Fruit fly (Drosophila melanogaster) ovary, adult (tissue): ENCODE results near the gene nenya.
"Not testable (repeated sequence)": the region's sequence is repeated elsewhere in the genome, so short reads cannot be mapped to it uniquely, and the experiment has no call there.

Source experiments
- CG17801 ChIP-seq: fragments of 200-800 bp; optimal IDR thresholded peaks from 2 replicates; lab custom pipeline; 2019; ENCODE audit warnings: missing biosample characterization, mild to moderate bottlenecking, missing genetic modification characterization, moderate library complexity; ENCODE audit not compliant: partially characterized antibody

nenya gene

DNA sequence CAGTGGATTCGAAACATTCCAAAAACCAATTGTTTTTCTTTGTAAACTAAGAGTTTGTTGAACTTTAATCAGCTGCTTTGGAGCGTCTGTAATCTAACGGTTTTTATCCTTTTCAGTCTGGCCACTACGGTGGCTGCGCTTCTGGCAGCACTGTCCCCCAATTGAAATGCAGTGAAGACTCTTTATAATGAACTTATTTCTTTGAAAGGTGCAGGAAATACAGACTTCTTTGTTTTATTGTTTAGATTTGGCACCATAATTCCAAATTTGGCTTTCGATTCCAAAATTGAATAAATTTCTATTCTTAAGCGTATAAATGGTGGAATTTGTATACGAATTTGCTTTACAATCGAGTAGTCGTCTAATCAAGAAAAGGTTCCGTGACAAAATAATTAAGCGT is at the start of gene nenya:
Gene nenya (minus strand): TSS at position 35 of the 400 bp plus-strand sequence.
- TF ChIP-seq CG17801 = no peak

DNA sequence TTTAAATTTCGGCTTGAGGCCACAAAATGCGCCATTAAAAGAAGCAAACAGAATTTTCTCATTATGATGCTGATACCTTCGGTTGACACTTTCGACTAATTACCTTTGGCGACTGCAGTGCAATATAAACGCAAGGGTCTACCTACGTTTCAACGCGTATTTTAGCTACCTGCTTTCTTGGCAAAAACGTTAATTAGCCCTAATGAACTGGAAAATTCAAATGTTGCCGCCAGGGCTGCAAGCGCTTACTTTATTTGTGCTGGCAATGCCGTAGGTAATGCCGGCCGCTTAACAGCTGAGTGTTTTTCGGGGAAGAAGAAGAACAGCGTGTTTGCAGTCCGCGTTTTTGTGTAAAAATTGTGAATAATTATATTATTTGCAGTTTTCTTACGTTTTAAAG is 35.1 kb upstream of the nenya start, which contains the start of the genes CG31131 and CG4849:
Gene CG31131 (minus strand): TSS at position 101 of the 400 bp plus-strand sequence.
Gene CG4849 (plus strand): TSS at position 297 of the 400 bp plus-strand sequence.
- TF ChIP-seq CG17801 = not testable (repeated sequence)

dm6 chr3R:27960473-27960872 is 32.5 kb upstream of the nenya start, which contains the start of gene CG31253:
TSS of gene CG31253 (minus strand) at chr3R:27960573.
- not testable (repeated sequence) for TF ChIP-seq CG17801

DNA sequence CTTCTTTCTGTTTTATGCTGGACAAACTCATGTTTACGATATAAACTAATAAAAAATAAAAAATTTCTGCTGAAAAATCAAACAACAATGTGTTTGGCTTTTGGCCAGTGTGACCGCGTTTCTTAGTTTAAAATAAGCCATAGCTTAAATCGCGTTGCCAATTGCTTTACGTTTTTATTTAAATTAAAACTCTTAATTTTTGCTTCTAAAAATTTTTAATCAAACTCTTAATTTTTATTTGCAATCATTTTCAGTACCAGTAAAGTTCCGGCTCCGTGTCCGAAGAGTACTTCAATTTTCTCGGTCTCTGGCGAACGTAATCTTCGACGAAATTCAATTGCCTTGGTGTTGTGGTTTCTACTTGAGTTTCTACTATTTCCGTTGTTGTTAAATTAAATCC is 31.2 kb upstream of the nenya start, which contains the start of the genes CG42487 and CG4884:
Gene CG42487 (minus strand): TSS at position 101 of the 400 bp plus-strand sequence.
Gene CG4884 (minus strand): TSS at position 101 of the 400 bp plus-strand sequence.
- TF ChIP-seq CG17801 = not testable (repeated sequence)

dm6 chr3R:27957967-27958366 is 30.0 kb upstream of the nenya start:
- no peak for TF ChIP-seq CG17801

DNA sequence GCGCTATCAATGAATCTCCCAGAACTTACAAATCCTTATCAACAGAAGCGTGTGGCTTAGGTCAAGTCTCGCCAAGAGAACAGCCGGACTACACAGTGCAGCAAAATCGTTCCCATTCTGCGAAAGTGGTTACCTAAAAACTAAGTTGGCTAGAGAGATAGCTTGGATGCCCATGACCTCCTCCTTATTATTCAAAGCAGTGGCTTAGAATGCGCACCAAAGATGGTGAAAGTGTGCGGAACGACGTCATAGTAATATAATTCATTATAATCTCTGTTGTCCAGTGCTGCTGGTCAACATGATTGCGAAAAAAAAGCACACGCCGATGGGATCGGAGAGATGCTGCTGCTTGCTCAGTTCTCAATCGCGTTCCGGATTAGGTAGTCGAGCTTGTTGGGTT is 26.6 kb upstream of the nenya start, which contains the start of gene Nep7:
Gene Nep7 (plus strand): TSS at position 385 of the 400 bp plus-strand sequence.
- no peak for TF ChIP-seq CG17801

- TF ChIP-seq CG17801 = no peak
These were observed 25.9 kb upstream of the nenya start, which contains the start of gene CG4951 for dm6 chr3R:27953890-27954289. TSS of gene CG4951 (minus strand) at chr3R:27954112.

DNA sequence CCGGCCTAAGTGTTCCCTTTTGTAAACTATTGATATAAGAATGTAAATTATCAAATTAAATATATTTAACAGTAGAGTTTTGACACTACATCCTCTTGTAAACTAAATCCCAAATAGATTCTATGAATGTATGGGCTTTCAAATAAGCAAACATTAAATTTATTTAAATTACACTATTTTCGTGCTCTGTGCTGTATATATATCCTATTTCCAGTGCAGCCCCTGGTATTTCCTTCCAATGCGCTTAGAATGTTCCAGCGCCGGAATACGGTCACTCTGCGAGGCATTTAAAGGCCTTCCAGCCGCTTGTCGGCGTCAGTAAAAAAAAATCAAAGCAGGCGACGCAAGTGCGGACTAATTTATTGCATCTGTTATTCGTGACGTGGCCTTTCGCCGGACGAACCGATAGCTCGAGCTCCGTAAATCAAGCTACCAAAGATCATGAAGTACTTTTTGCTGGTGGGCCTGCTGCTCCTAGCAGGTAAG is 20.5 kb upstream of the nenya start, which contains the start of gene Gp93:
Gene Gp93 (plus strand): TSS at position 291 of the 486 bp plus-strand sequence.
- peak; percentile 64 for TF ChIP-seq CG17801

DNA sequence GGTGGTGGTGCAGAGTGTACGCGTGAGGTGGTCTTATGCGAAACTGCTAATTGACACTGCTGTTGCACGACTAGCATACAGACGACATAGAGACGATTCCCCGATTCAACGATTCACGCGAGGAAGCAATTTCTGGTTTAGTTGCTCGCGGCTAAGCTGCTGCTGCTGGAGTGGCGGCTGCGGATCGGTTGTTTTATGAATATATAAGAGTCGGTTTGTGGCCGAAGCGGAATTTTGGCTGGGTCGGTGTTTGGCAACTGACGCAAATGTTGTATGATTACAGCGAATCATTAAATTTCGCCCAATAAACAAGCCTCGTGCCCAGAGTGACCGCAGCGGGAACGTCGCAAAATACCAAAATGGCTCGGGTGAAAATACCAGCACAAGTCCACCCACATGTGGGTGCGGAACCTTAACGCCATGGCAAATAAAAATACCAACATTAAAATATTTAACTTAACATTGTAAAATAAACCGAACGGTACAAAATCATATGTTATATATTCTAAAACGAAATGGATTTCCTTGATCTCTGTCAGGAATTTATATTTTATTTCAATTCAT is 19.8 kb upstream of the nenya start, which contains the start of gene mfrn:
Gene mfrn (minus strand): TSS at position 340 of the 564 bp plus-strand sequence.
- no peak for TF ChIP-seq CG17801

- no peak for TF ChIP-seq CG17801
These were observed 18.7 kb upstream of the nenya start for dm6 chr3R:27946555-27947204.

DNA sequence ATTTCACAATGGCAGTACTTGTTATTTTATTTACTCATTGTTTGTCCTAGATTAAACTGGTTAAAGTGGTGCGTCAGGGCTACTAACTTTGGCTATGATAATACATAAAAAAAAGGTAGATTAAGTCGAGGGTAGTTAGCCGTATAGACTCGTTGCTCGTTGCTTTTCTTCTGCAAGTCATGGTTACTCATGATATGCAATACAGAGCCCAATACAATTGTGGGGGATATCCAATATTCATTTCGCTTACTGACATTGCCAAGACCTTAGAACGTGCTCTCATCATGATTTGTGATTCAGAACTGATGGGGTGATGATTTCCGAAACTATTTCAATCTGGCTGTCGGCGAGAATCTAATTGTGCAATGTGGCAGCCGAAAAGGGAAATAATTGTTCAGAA is 17.4 kb upstream of the nenya start:
- no peak for TF ChIP-seq CG17801

- TF ChIP-seq CG17801 = peak; percentile 31
These were observed 10.0 kb upstream of the nenya start, which contains the start of the genes NSD and BOD1 for dm6 chr3R:27937752-27938694. TSS of gene NSD (minus strand) at chr3R:27937853. TSS of gene BOD1 (plus strand) at chr3R:27938245.

DNA sequence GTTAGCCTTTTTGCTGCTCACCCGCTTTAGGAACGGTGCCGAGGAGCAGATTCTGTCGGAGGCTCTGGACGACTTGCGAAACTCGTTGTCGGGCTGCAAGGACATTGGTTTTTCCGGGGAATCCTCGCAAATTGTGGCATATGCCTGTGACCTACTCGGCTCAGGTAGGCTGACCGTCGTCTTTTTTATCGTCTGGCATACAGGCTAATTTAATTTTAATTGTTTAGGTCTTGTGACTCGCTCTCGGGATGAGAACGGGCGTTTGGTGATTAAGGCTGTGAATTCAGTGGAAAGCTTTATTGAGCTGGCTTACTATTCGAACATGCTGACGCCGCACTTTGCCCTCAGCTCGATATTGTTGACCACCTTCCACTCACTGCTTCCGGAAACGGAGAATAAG is 3.5 kb upstream of the nenya start:
- TF ChIP-seq CG17801 = no peak

DNA sequence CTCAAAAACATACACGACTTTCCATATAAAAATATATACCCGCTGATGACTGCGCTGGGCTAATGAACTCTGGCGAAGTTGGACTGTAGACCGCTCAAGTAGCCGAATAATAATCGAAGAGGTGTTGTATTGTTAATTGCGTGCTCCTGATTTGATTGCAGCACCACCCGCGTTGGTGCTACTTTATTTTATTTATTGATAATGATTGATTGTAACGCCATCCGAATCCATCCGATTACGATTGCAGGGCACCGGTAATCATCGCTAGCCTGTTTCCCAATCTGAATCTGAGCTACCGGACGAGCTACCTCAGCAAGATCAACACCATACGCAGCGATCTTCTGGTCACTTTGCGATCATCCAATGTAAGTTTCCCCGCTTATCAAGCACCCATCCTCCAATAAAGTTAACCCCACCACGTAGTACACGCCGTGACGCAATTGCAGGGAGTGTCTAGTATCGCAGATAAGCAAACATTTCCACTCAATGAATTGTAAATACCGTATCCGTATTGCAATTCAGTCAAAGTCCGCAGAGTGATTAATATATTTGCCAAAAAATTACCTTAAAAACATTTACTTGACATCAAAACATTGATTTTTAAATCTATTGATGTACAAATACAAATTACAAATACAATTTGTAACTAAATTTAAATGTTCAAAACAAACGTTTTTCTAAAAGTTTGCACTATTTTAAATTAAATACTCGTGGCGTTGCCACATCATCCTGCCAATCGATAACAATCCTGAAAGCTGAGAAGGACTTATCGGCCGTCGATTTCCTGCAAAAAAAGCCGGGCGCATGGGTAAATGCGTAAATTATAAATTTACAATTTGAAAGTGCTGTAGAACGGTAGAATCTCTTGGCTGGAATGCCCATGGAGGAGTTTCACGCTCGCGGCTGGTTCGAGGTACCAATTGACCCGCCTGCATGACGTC is 1.3 kb upstream of the nenya start:
- no peak for TF ChIP-seq CG17801

DNA sequence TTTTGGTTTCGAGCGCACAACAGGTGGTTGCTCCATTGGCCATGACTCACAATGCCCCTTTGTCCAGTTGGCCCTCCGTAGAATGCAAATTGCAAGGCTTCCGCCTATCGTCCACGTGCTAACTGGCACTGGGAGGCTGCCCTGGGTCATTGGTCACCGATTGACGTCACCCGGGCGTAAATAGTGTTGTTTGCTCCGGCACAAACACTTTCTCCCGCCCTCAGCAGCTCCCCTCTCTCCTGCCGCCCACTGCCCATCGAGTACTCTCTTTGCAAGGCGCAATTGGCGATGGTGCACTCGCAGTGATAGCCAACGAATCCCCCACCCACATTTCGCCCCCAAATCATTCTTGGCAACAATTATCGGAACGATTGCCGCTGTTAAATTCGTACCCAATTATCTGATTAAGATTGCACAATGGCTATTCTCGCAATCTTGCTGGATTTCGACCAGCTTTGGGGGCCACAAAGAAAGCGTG is 1.2 kb downstream of the nenya start:
- no peak for TF ChIP-seq CG17801
